Fruit fly (Drosophila melanogaster) whole organism, embryonic: ENCODE results near the gene CG14625.

Experiments
- C15 ChIP-seq: fragments of 200-800 bp; sonication (Bioruptor generic); IDR thresholded peaks from 3 replicates; pipeline ENCODE4 v1.3.6; 2022; ENCODE audit warnings: missing biosample characterization, missing genetic modification characterization
- CG2875 ChIP-seq: fragments of 200-800 bp; sonication (Bioruptor generic); optimal IDR thresholded peaks from 2 replicates; lab custom pipeline; 2017; ENCODE audit warnings: missing biosample characterization, mild to moderate bottlenecking, missing genetic modification characterization, missing genetic modification reagents
- CG34224 ChIP-seq: fragments of 200-800 bp; sonication (Bioruptor generic); IDR thresholded peaks from 3 replicates; pipeline ENCODE4 v1.3.6; 2022; ENCODE audit warnings: missing biosample characterization, missing genetic modification characterization; ENCODE audit not compliant: partially characterized antibody
- CG3726 ChIP-seq: fragments of 200-800 bp; sonication (Bioruptor generic); IDR thresholded peaks from 3 replicates; pipeline ENCODE4, ENCODE4 v1.3.6; 2022; ENCODE audit warnings: missing biosample characterization, missing genetic modification characterization
- CG4282 ChIP-seq: fragments of 200-800 bp; sonication (Bioruptor generic); optimal IDR thresholded peaks from 2 replicates; lab custom pipeline; 2016; ENCODE audit warnings: missing biosample characterization, missing genetic modification characterization
- CG8478 ChIP-seq: fragments of >200 bp; optimal IDR thresholded peaks from 2 replicates; lab custom pipeline; 2018
- CG9215 ChIP-seq: fragments of 200-800 bp; sonication (Bioruptor generic); IDR thresholded peaks from 2 replicates; pipeline ENCODE4 v1.3.6; 2022; ENCODE audit warnings: missing biosample characterization, missing genetic modification characterization
- chinmo ChIP-seq: fragments of 200-800 bp; sonication (Bioruptor generic); IDR thresholded peaks from 4 replicates; pipeline ENCODE4 v1.3.6; 2022; ENCODE audit warnings: missing biosample characterization, missing genetic modification characterization; ENCODE audit not compliant: partially characterized antibody
- gsb-n ChIP-seq: fragments of 200-800 bp; sonication (Bioruptor generic); optimal IDR thresholded peaks from 3 replicates; lab custom pipeline; 2018; ENCODE audit warnings: missing biosample characterization, mild to moderate bottlenecking, missing genetic modification characterization
- so ChIP-seq: fragments of 200-800 bp; sonication (Bioruptor generic); IDR thresholded peaks from 3 replicates; pipeline ENCODE4 v1.3.6; 2022; ENCODE audit warnings: missing biosample characterization, missing genetic modification characterization

dm6 chrX:1225859-1226258, 26.5 kb downstream of the CG14625 start:
- TF ChIP-seq CG4282 (GFP tag; lab: Kevin White, UChicago), result no peak
- TF ChIP-seq gsb-n (tag; lab: Kevin White, UChicago), result no peak
- no peak for TF ChIP-seq CG9215 (GFP tag; lab: Robert Waterston, UW)
- no peak for TF ChIP-seq CG3726 (GFP tag; lab: Robert Waterston, UW)
- TF ChIP-seq chinmo (GFP tag; lab: Robert Waterston, UW), result no peak
- TF ChIP-seq CG2875 (GFP tag; lab: Kevin White, UChicago), result no peak
- TF ChIP-seq C15 (GFP tag; lab: Robert Waterston, UW), result no peak
- no peak for TF ChIP-seq CG34224 (GFP tag; lab: Robert Waterston, UW)
- no peak for TF ChIP-seq so
- no peak for TF ChIP-seq CG8478 (lab: Kevin White, UChicago)
